Fruit fly (Drosophila melanogaster): ENCODE data around the gene vls.

- TF ChIP-seq Blimp-1 (GFP tag; optimal IDR thresholded peaks at IDR 0.05) (no peak), eg (GFP tag; IDR thresholded peaks at IDR 0.05) (no peak), CG6792 (GFP tag; optimal IDR thresholded peaks at IDR 0.05) (no peak), dac (GFP tag; optimal IDR thresholded peaks at IDR 0.05) (no peak), OdsH (GFP tag; optimal IDR thresholded peaks at IDR 0.05) (no peak), CG16779 (tag; optimal IDR thresholded peaks at IDR 0.05) (no peak), Gug (GFP tag; IDR thresholded peaks at IDR 0.05) (no peak), Lpt (GFP tag; optimal IDR thresholded peaks at IDR 0.05) (no peak)
These were observed 39.8 kb downstream of the vls start, which contains the start of gene AANATL3 for dm6 chr2L:20025711-20026110.
